Worm (Caenorhabditis elegans): ENCODE data around the gene lbp-3.

Gene lbp-3

DNA sequence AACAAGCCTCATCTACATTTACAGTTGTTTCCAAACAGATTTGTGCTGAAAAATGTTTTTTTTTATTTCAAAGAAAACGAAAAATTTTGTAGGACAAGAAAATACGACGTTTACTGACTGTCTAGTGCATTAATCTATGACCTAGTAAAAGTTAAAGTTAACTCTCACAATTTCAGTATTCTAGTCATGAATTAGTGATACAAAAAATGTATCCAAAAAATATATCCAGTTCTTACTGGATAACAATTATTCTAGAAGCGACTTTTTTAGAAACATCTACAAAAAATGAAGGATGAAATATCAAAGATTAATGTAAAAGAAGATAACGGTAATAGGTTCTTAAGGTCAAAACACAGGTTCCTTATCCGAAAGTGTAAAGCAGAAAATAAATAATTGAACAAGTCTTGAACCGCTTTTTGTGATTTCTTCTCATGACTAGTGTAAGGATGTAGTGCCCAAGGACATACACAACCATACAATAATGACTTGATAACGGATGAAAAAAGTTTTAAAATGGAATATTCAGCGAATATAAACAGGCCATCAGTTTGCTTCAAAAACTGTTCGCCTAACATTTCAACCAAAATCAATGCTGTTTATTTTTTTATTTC, 6.6 kb upstream of the lbp-3 start, which contains the start of gene pqn-37:
Gene pqn-37, minus strand, starts transcription at position 51 of the 611 bp plus-strand sequence.
- TF ChIP-seq pqm-1 (tag; optimal IDR thresholded peaks at IDR 0.05) (no peak), elt-2 (tag; optimal IDR thresholded peaks at IDR 0.05) (no peak), pat-9 (tag; optimal IDR thresholded peaks at IDR 0.05) (no peak), gmeb-2 (tag; optimal IDR thresholded peaks at IDR 0.05) (no peak), F13H6.1 (tag; optimal IDR thresholded peaks at IDR 0.05) (no peak), unc-86 (tag; optimal IDR thresholded peaks at IDR 0.05) (no peak), ahr-1 (tag; optimal IDR thresholded peaks at IDR 0.05) (no peak), C38D4.7 (GFP tag; optimal IDR thresholded peaks at IDR 0.05) (no peak), hlh-6 (tag; optimal IDR thresholded peaks at IDR 0.05) (no peak), che-1 (tag; optimal IDR thresholded peaks at IDR 0.05) (no peak), pha-2 (tag; optimal IDR thresholded peaks at IDR 0.05) (no peak), ceh-45 (GFP tag; IDR thresholded peaks at IDR 0.05) (no peak), sox-4 (tag; optimal IDR thresholded peaks at IDR 0.05) (no peak), pros-1 (tag; optimal IDR thresholded peaks at IDR 0.05) (no peak), Y22D7AL.16 (tag; optimal IDR thresholded peaks at IDR 0.05) (no peak)

ce11 chrX:3252500-3252899, 4.7 kb upstream of the lbp-3 start, which contains the start of gene tba-9:
Gene tba-9 (plus strand): TSS chrX:3252800.
- no peak for TF ChIP-seq hlh-8 (tag; optimal IDR thresholded peaks at IDR 0.05)

DNA sequence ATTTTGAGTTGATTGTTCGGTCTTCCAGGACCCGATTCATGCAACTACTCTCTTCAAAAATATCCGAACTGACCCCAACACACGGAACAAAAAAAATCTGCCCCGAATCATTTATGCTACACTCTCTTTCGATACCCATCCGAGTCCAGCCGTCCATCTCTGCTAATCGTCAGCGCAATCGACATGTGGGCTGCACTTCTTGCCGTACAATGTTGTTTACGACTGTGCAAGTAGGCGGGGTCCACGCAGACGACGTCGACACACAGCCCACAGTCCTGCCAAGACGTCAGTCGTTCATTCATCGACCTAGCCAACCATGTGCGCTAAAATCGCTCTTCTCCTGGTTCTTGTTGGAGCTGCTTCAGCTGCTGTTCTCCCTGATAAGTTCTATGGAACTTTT, 1.7 kb downstream of the lbp-3 start, which contains the start of gene lbp-1:
Gene lbp-1, plus strand, starts transcription at position 301 of the 400 bp plus-strand sequence.
- TF ChIP-seq hlh-8 (tag; optimal IDR thresholded peaks at IDR 0.05) (no peak), ceh-6 (GFP tag; optimal IDR thresholded peaks at IDR 0.05) (no peak), odd-2 (tag; optimal IDR thresholded peaks at IDR 0.05) (no peak), npax-4 (tag; optimal IDR thresholded peaks at IDR 0.05) (no peak), pat-9 (tag; optimal IDR thresholded peaks at IDR 0.05) (no peak), nfya-1 (tag; optimal IDR thresholded peaks at IDR 0.05) (no peak), mec-3 (tag; optimal IDR thresholded peaks at IDR 0.05; ENCODE audit: borderline replicate concordance) (no peak), elt-2 (tag; optimal IDR thresholded peaks at IDR 0.05) (no peak), ets-4 (tag; optimal IDR thresholded peaks at IDR 0.05) (no peak), unc-86 (tag; optimal IDR thresholded peaks at IDR 0.05) (no peak), C08G9.2 (tag; optimal IDR thresholded peaks at IDR 0.05) (no peak), zip-5 (tag; optimal IDR thresholded peaks at IDR 0.05) (no peak), unc-3 (GFP tag; conservative IDR thresholded peaks at IDR 0.05) (no peak), unc-3 (tag; optimal IDR thresholded peaks at IDR 0.05) (no peak), hlh-15 (tag; optimal IDR thresholded peaks at IDR 0.05) (no peak)

ce11 chrX:3260509-3260908, 3.3 kb downstream of the lbp-3 start, which contains the start of gene lbp-2:
Gene lbp-2 (plus strand): TSS chrX:3260610.
- TF ChIP-seq hlh-30 (tag; optimal IDR thresholded peaks at IDR 0.05; ENCODE audit: insufficient read depth) (no peak), ceh-30 (tag; optimal IDR thresholded peaks at IDR 0.05) (no peak), gmeb-2 (tag; optimal IDR thresholded peaks at IDR 0.05) (no peak), che-1 (tag; optimal IDR thresholded peaks at IDR 0.05) (no peak), rnt-1 (tag; optimal IDR thresholded peaks at IDR 0.05) (no peak), hlh-15 (tag; optimal IDR thresholded peaks at IDR 0.05) (no peak), dmd-4 (tag; optimal IDR thresholded peaks at IDR 0.05; ENCODE audit: borderline replicate concordance) (no peak), lin-11 (tag; optimal IDR thresholded peaks at IDR 0.05) (no peak), dve-1 (tag; optimal IDR thresholded peaks at IDR 0.05) (no peak), ceh-34 (tag; optimal IDR thresholded peaks at IDR 0.05) (no peak), ceh-9 (tag; optimal IDR thresholded peaks at IDR 0.05) (no peak), zip-5 (tag; optimal IDR thresholded peaks at IDR 0.05) (no peak), ceh-45 (GFP tag; IDR thresholded peaks at IDR 0.05) (no peak), hlh-8 (tag; optimal IDR thresholded peaks at IDR 0.05) (no peak), ahr-1 (tag; optimal IDR thresholded peaks at IDR 0.05) (no peak)

Data from whole organism, late embryonic.